Fruit fly (Drosophila melanogaster): ENCODE data around the gene Rassf.

The Rassf gene

dm6 chr3R:23126241-23127022 is 8.7 kb upstream of the Rassf start, which contains the start of gene CG31365:
CG31365 (minus strand) TSS chr3R:23126422.
- TF ChIP-seq CG17801 (GFP tag; optimal IDR thresholded peaks at IDR 0.05; ENCODE audit: partially characterized antibody), result no peak

dm6 chr3R:23120933-23121332 is 3.2 kb upstream of the Rassf start:
- no peak for TF ChIP-seq CG17801 (GFP tag; optimal IDR thresholded peaks at IDR 0.05; ENCODE audit: partially characterized antibody)

- TF ChIP-seq CG17801 (GFP tag; optimal IDR thresholded peaks at IDR 0.05; ENCODE audit: partially characterized antibody), result no peak
Observed at dm6 chr3R:23119873-23120272, 2.1 kb upstream of the Rassf start.

dm6 chr3R:23112680-23113362 is 4.9 kb downstream of the Rassf start, which contains the start of gene Cow:
Cow (minus strand) TSS chr3R:23112730.
- no peak for TF ChIP-seq CG17801 (GFP tag; optimal IDR thresholded peaks at IDR 0.05; ENCODE audit: partially characterized antibody)

- no peak for TF ChIP-seq CG17801 (GFP tag; optimal IDR thresholded peaks at IDR 0.05; ENCODE audit: partially characterized antibody)
Observed at dm6 chr3R:23110724-23111123, 7.0 kb downstream of the Rassf start.

- TF ChIP-seq CG17801 (GFP tag; optimal IDR thresholded peaks at IDR 0.05; ENCODE audit: partially characterized antibody), result no peak
Observed at dm6 chr3R:23099233-23099632, 18.5 kb downstream of the Rassf start, which contains the start of gene CG6738. CG6738 (plus strand) TSS chr3R:23099533.

- no peak for TF ChIP-seq CG17801 (GFP tag; optimal IDR thresholded peaks at IDR 0.05; ENCODE audit: partially characterized antibody)
Observed at dm6 chr3R:23097197-23097809, 20.4 kb downstream of the Rassf start, which contains the start of gene CG6733. CG6733 (plus strand) TSS chr3R:23097728.

- no peak for TF ChIP-seq CG17801 (GFP tag; optimal IDR thresholded peaks at IDR 0.05; ENCODE audit: partially characterized antibody)
Observed at dm6 chr3R:23095346-23095745, 22.4 kb downstream of the Rassf start, which contains the start of gene CG17109. CG17109 (plus strand) TSS chr3R:23095690.

- peak; percentile 46 for TF ChIP-seq CG17801 (GFP tag; optimal IDR thresholded peaks at IDR 0.05; ENCODE audit: partially characterized antibody)
Observed at dm6 chr3R:23091586-23092228, 26.0 kb downstream of the Rassf start, which contains the start of the genes CG17110 and CG6726. CG17110 (plus strand) TSS chr3R:23091724. CG6726 (plus strand) TSS chr3R:23091724.

dm6 chr3R:23088252-23088651 is 29.5 kb downstream of the Rassf start:
- no peak for TF ChIP-seq CG17801 (GFP tag; optimal IDR thresholded peaks at IDR 0.05; ENCODE audit: partially characterized antibody)

- TF ChIP-seq CG17801 (GFP tag; optimal IDR thresholded peaks at IDR 0.05; ENCODE audit: partially characterized antibody), result no peak
Observed at dm6 chr3R:23081265-23081664, 36.5 kb downstream of the Rassf start.

- TF ChIP-seq CG17801 (GFP tag; optimal IDR thresholded peaks at IDR 0.05; ENCODE audit: partially characterized antibody), result no peak
Observed at dm6 chr3R:23074480-23074879, 43.3 kb downstream of the Rassf start.

dm6 chr3R:23067209-23067826 is 50.4 kb downstream of the Rassf start, which contains the start of gene CG17111:
CG17111 (minus strand) TSS chr3R:23067259.
- no peak for TF ChIP-seq CG17801 (GFP tag; optimal IDR thresholded peaks at IDR 0.05; ENCODE audit: partially characterized antibody)
